Worm (Caenorhabditis elegans): ENCODE measurements around the gene T06D4.1.

Gene T06D4.1

ce11 chrII:3371010-3371409 is 10.6 kb upstream of the T06D4.1 start, which contains the start of gene bath-23:
Gene bath-23, plus strand, starts transcription at chrII:3371310.
- TF ChIP-seq sea-1 (GFP tag; conservative IDR thresholded peaks at IDR 0.05) (no peak), F13C5.2 (tag; optimal IDR thresholded peaks at IDR 0.05) (no peak), aly-1 (tag; optimal IDR thresholded peaks at IDR 0.05) (no peak), tbx-37 (GFP tag; conservative IDR thresholded peaks at IDR 0.05) (no peak), hnd-1 (tag; optimal IDR thresholded peaks at IDR 0.05) (no peak), hmbx-1 (tag; optimal IDR thresholded peaks at IDR 0.05) (no peak), B0310.2 (tag; optimal IDR thresholded peaks at IDR 0.05) (no peak), ceh-36 (tag; optimal IDR thresholded peaks at IDR 0.05) (no peak), hmg-4 (GFP tag; optimal IDR thresholded peaks at IDR 0.05) (no peak), ceh-13 (GFP tag; optimal IDR thresholded peaks at IDR 0.05) (no peak), flt-1 (GFP tag; IDR thresholded peaks at IDR 0.05) (no peak), ets-7 (tag; optimal IDR thresholded peaks at IDR 0.05) (no peak)

DNA sequence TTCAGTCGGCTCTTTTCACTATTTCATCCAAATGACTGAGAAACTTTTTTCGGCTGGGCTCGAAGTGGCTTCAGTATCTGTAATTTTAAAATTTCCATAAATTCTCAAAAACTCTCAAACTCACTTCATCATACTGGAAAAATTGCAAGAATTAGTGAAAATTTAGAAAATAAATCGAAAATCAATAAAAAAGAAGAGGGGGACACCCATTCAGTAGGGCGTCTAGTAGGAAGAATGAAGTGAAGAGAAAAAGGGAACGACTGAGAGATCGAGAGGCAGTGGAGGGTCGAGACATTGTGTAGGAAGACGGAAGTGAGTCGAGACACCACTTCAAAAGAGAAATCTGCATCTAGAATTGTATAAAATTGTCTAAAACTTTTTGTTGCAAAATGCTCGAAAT is 7.8 kb upstream of the T06D4.1 start:
- TF ChIP-seq pes-1 (GFP tag; IDR thresholded peaks at IDR 0.05) (no peak), F13C5.2 (tag; optimal IDR thresholded peaks at IDR 0.05) (no peak), ama-1 (optimal IDR thresholded peaks at IDR 0.05) (no peak), ets-7 (tag; optimal IDR thresholded peaks at IDR 0.05) (peak; percentile 24), B0310.2 (tag; optimal IDR thresholded peaks at IDR 0.05) (no peak)

DNA sequence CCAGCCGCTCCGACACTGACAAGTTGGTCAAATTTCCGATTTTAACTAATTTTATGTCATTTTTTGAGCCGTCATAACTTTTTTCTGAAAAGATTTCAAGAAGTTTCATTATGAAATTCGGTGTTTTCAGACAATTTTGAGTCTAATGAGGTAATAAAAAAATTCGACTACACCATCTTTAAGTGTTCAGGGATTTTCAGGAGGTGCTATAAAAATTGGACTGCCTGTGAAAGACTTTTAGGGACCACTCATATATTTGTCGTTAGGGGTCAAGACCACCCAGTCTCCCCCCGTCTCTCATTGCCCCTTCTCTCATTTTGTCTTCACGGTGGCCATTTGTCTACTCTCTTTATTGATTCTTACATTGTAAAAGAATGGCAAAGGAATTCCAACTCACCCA is 6.9 kb upstream of the T06D4.1 start, which contains the start of gene bath-10:
bath-10 (plus strand) TSS at position 301 of the 400 bp plus-strand sequence.
- TF ChIP-seq hmbx-1 (tag; optimal IDR thresholded peaks at IDR 0.05) = no peak
- TF ChIP-seq sea-1 (GFP tag; conservative IDR thresholded peaks at IDR 0.05) = no peak
- TF ChIP-seq B0310.2 (tag; optimal IDR thresholded peaks at IDR 0.05) = no peak
- no peak for TF ChIP-seq F13C5.2 (tag; optimal IDR thresholded peaks at IDR 0.05)
- TF ChIP-seq tbx-37 (GFP tag; conservative IDR thresholded peaks at IDR 0.05) = no peak
- TF ChIP-seq ceh-13 (GFP tag; optimal IDR thresholded peaks at IDR 0.05) = no peak
- TF ChIP-seq tbx-11 (GFP tag; IDR thresholded peaks at IDR 0.05) = no peak
- TF ChIP-seq tra-4 (tag; optimal IDR thresholded peaks at IDR 0.05) = no peak
- TF ChIP-seq hnd-1 (tag; optimal IDR thresholded peaks at IDR 0.05) = no peak
- no peak for TF ChIP-seq scrt-1 (GFP tag; IDR thresholded peaks at IDR 0.05)
- no peak for TF ChIP-seq ama-1 (optimal IDR thresholded peaks at IDR 0.05)
- TF ChIP-seq ceh-36 (tag; optimal IDR thresholded peaks at IDR 0.05) = no peak
- no peak for TF ChIP-seq flt-1 (GFP tag; IDR thresholded peaks at IDR 0.05)
- TF ChIP-seq aly-1 (tag; optimal IDR thresholded peaks at IDR 0.05) = no peak

DNA sequence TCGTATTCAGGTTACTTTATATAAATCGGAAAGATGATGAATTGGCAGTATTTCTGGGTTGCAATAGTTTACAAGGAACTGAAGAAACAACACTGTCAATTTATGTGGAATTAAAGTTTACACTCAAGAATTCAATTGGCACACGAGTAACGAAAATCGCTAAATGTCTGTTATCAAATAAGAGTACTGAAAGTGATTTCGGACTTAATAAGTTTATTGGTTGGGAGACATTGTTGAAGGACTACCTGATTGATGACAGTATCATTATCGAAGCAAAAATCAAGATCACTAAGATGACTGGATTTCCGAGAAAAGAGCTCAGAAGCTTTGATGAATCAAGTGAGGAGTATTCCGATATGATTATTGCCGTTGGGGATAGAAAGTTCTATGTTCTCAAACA is 6.3 kb upstream of the T06D4.1 start:
- TF ChIP-seq hmbx-1 (tag; optimal IDR thresholded peaks at IDR 0.05) (no peak), ets-7 (tag; optimal IDR thresholded peaks at IDR 0.05) (no peak), B0310.2 (tag; optimal IDR thresholded peaks at IDR 0.05) (no peak), aly-1 (tag; optimal IDR thresholded peaks at IDR 0.05) (no peak), tbx-37 (GFP tag; conservative IDR thresholded peaks at IDR 0.05) (no peak), sea-1 (GFP tag; conservative IDR thresholded peaks at IDR 0.05) (no peak), ceh-13 (GFP tag; optimal IDR thresholded peaks at IDR 0.05) (no peak)

DNA sequence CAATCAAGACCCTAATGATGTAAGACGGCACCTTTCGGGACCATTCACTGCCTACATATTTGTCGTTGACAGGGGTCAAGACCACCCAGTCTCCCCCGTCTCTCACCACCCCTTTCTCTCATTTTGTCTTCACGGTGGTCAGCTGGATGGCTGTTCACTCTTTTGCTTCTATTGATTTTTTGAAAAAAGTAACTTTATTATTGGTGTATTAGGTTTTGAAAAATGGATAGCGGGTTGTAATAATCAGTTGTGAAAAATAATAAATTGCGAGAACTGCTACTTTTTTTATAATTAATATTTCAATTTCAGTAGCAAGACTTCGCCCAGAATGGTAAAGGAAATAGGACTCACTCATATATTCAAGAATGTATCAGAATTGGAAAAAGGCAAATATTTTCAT is 4.8 kb upstream of the T06D4.1 start, which contains the start of gene bath-9:
bath-9 (plus strand) TSS at position 301 of the 400 bp plus-strand sequence.
- no peak for TF ChIP-seq pes-1 (GFP tag; IDR thresholded peaks at IDR 0.05)
- no peak for TF ChIP-seq aly-1 (tag; optimal IDR thresholded peaks at IDR 0.05)
- TF ChIP-seq tbx-11 (GFP tag; IDR thresholded peaks at IDR 0.05) = no peak
- TF ChIP-seq hmg-4 (GFP tag; optimal IDR thresholded peaks at IDR 0.05) = no peak
- no peak for TF ChIP-seq tra-4 (tag; optimal IDR thresholded peaks at IDR 0.05)
- TF ChIP-seq ceh-36 (tag; optimal IDR thresholded peaks at IDR 0.05) = no peak
- no peak for TF ChIP-seq F13C5.2 (tag; optimal IDR thresholded peaks at IDR 0.05)
- no peak for TF ChIP-seq sea-1 (GFP tag; conservative IDR thresholded peaks at IDR 0.05)

- TF ChIP-seq tra-4 (tag; optimal IDR thresholded peaks at IDR 0.05) (no peak), aly-1 (tag; optimal IDR thresholded peaks at IDR 0.05) (no peak), scrt-1 (GFP tag; IDR thresholded peaks at IDR 0.05) (no peak), tbx-11 (GFP tag; IDR thresholded peaks at IDR 0.05) (no peak), tbx-37 (GFP tag; conservative IDR thresholded peaks at IDR 0.05) (no peak), F13C5.2 (tag; optimal IDR thresholded peaks at IDR 0.05) (no peak), hnd-1 (tag; optimal IDR thresholded peaks at IDR 0.05) (no peak), B0310.2 (tag; optimal IDR thresholded peaks at IDR 0.05) (no peak), ceh-36 (tag; optimal IDR thresholded peaks at IDR 0.05) (no peak), hmbx-1 (tag; optimal IDR thresholded peaks at IDR 0.05) (no peak), ets-7 (tag; optimal IDR thresholded peaks at IDR 0.05) (no peak), flt-1 (GFP tag; IDR thresholded peaks at IDR 0.05) (no peak)
These were observed 3.4 kb upstream of the T06D4.1 start, which contains the start of gene Y49F6C.2 for ce11 chrII:3378275-3378674. Gene Y49F6C.2, plus strand, starts transcription at chrII:3378575.

ce11 chrII:3383116-3383515 is 1.5 kb downstream of the T06D4.1 start:
- TF ChIP-seq ceh-36 (tag; optimal IDR thresholded peaks at IDR 0.05) (no peak), sea-1 (GFP tag; conservative IDR thresholded peaks at IDR 0.05) (no peak)

DNA sequence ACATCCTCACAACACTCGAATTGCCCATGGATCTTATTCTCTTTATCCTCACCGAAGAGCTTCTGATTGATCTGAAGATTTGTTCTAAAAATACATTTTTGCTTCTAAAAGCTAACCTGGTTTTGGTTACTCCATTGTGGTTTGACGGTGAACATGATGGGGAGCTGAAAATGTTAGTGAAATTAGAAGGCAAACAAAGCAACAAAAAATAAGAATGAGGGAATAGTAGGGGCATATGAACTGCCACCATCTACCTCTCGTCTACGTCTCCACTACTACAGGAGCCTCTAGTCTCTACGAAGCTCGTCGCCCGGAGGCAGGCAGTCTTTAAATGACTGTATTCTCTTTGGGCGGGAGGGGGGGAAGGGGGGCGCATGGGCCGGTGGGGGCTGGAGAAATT is 4.1 kb downstream of the T06D4.1 start, which contains the start of gene T06D4.2:
T06D4.2 (minus strand) TSS at position 170 of the 400 bp plus-strand sequence.
- no peak for TF ChIP-seq B0310.2 (tag; optimal IDR thresholded peaks at IDR 0.05)
- TF ChIP-seq F13C5.2 (tag; optimal IDR thresholded peaks at IDR 0.05) = no peak
- no peak for TF ChIP-seq pes-1 (GFP tag; IDR thresholded peaks at IDR 0.05)
- TF ChIP-seq hmbx-1 (tag; optimal IDR thresholded peaks at IDR 0.05) = no peak
- no peak for TF ChIP-seq tbx-37 (GFP tag; conservative IDR thresholded peaks at IDR 0.05)
- TF ChIP-seq scrt-1 (GFP tag; IDR thresholded peaks at IDR 0.05) = no peak
- TF ChIP-seq ama-1 (optimal IDR thresholded peaks at IDR 0.05) = no peak
- TF ChIP-seq ceh-36 (tag; optimal IDR thresholded peaks at IDR 0.05) = no peak
- no peak for TF ChIP-seq tbx-11 (GFP tag; IDR thresholded peaks at IDR 0.05)
- TF ChIP-seq aly-1 (tag; optimal IDR thresholded peaks at IDR 0.05) = no peak
- TF ChIP-seq ets-7 (tag; optimal IDR thresholded peaks at IDR 0.05) = no peak
- TF ChIP-seq tra-4 (tag; optimal IDR thresholded peaks at IDR 0.05) = no peak
- TF ChIP-seq hmg-4 (GFP tag; optimal IDR thresholded peaks at IDR 0.05) = no peak
- no peak for TF ChIP-seq hnd-1 (tag; optimal IDR thresholded peaks at IDR 0.05)
- no peak for TF ChIP-seq flt-1 (GFP tag; IDR thresholded peaks at IDR 0.05)
- no peak for TF ChIP-seq ceh-13 (GFP tag; optimal IDR thresholded peaks at IDR 0.05)
- TF ChIP-seq sea-1 (GFP tag; conservative IDR thresholded peaks at IDR 0.05) = no peak

Data from whole organism, early embryonic.